Worm (Caenorhabditis elegans) whole organism, early embryonic: ENCODE measurements around the gene rmd-3.

Experiments
- ama-1 ChIP-seq: fragments of 150-350 bp; optimal IDR thresholded peaks from 2 replicates; lab custom pipeline; 2014
- ceh-13 ChIP-seq: fragments of 200-800 bp; sonication (Bioruptor generic); optimal IDR thresholded peaks from 2 replicates; lab custom pipeline; 2018; ENCODE audit warnings: mild to moderate bottlenecking, missing genetic modification characterization, missing compliant biosample characterization

- TF ChIP-seq ama-1 (lab: Kevin White, UChicago) (no peak), ceh-13 (GFP tag; lab: Kevin White, UChicago) (no peak)
Observed at ce11 chrII:11349892-11350291, 10.5 kb upstream of the rmd-3 start, which contains the start of gene dph-5.
